Fruit fly (Drosophila melanogaster): ENCODE data around the gene CG31068.

dm6 chr3R:27250907-27251306, 17.4 kb downstream of the CG31068 start, which contains the start of the genes TTLL6B and TfIIA-L:
- TF ChIP-seq CG8478 (optimal IDR thresholded peaks at IDR 0.05) (no peak), CTCF (optimal IDR thresholded peaks at IDR 0.05) (no peak)

Measured in S2 (cell line).